Worm (Caenorhabditis elegans) whole organism, young adult: Measurements from ENCODE around the gene Y37E11AL.9.

Experiments used
- B0035.1 ChIP-seq: sonication (generic microtip); optimal IDR thresholded peaks from 2 replicates; lab custom pipeline; 2016; ENCODE audit warnings: missing genetic modification characterization, mild to moderate bottlenecking, missing compliant biosample characterization, missing genotype, missing genetic modification reagents
- B0336.3 ChIP-seq: fragments of 200-800 bp; sonication (Bioruptor generic); IDR thresholded peaks from 2 replicates; pipeline ENCODE4 v1.3.6; 2022; ENCODE audit warnings: missing genetic modification characterization, missing compliant biosample characterization
- C06A6.2 ChIP-seq: fragments of 200-800 bp; sonication (Bioruptor generic); conservative IDR thresholded peaks from 2 replicates; pipeline ENCODE4 v1.3.6; 2022; ENCODE audit warnings: missing genetic modification characterization, missing compliant biosample characterization
- F39B2.1 ChIP-seq: fragments of 200-800 bp; sonication (Bioruptor generic); IDR thresholded peaks from 2 replicates; pipeline ENCODE4 v1.3.6; 2022; ENCODE audit warnings: missing genetic modification reagents, missing genetic modification characterization, missing compliant biosample characterization
- F49E8.2 ChIP-seq: sonication (generic microtip); optimal IDR thresholded peaks from 3 replicates; lab custom pipeline; 2017; ENCODE audit warnings: missing genetic modification characterization, mild to moderate bottlenecking, missing compliant biosample characterization, antibody characterized with exemption, moderate library complexity; ENCODE audit not compliant: insufficient read depth
- F52B5.7 ChIP-seq: sonication (generic microtip); optimal IDR thresholded peaks from 2 replicates; lab custom pipeline; 2016; ENCODE audit warnings: mild to moderate bottlenecking, missing genetic modification characterization, missing compliant biosample characterization
- K11D2.4 ChIP-seq: fragments of 200-800 bp; sonication (Bioruptor generic); IDR thresholded peaks from 2 replicates; pipeline ENCODE4 v1.3.6; 2022; ENCODE audit warnings: missing genetic modification reagents, missing genetic modification characterization, missing compliant biosample characterization
- T07F8.4 ChIP-seq: sonication (generic microtip); optimal IDR thresholded peaks from 2 replicates; lab custom pipeline; 2016; ENCODE audit warnings: mild to moderate bottlenecking, missing genetic modification characterization, moderate library complexity, missing compliant biosample characterization
- T26A5.8 ChIP-seq: sonication (generic microtip); optimal IDR thresholded peaks from 2 replicates; lab custom pipeline; 2016; ENCODE audit warnings: missing genetic modification characterization, missing compliant biosample characterization
- Y53F4B.3 ChIP-seq: fragments of 200-800 bp; sonication (Bioruptor generic); IDR thresholded peaks from 2 replicates; pipeline ENCODE4 v1.3.6; 2022; ENCODE audit warnings: missing genetic modification reagents, missing genetic modification characterization, missing compliant biosample characterization
- Y53G8AR.9 ChIP-seq: fragments of 200-800 bp; sonication (Bioruptor generic); conservative IDR thresholded peaks from 2 replicates; pipeline ENCODE4 v1.3.6; 2022; ENCODE audit warnings: missing genetic modification reagents, missing genetic modification characterization, missing compliant biosample characterization
- attf-5 ChIP-seq: fragments of 200-800 bp; sonication (Bioruptor generic); optimal IDR thresholded peaks from 2 replicates; lab custom pipeline; 2018; ENCODE audit warnings: mild to moderate bottlenecking, missing genetic modification characterization, missing compliant biosample characterization
- cebp-1 ChIP-seq, 2 experiments: fragments of 200-800 bp in 1 of 2; sonication (Bioruptor generic) in 1 of 2; sonication (generic microtip) in 1 of 2; IDR thresholded peaks in 1 of 2; optimal IDR thresholded peaks in 1 of 2; 2 replicates each; pipeline versions ENCODE4 v1.3.6 to Lab custom; 2017 to 2022; ENCODE audit warnings: missing compliant biosample characterization in 2 of 2, missing genetic modification characterization in 2 of 2, mild to moderate bottlenecking in 1 of 2, missing genetic modification reagents in 1 of 2, moderate library complexity in 1 of 2
- ceh-40 ChIP-seq: fragments of 200-800 bp; sonication (Bioruptor generic); IDR thresholded peaks from 2 replicates; pipeline ENCODE4 v1.3.6; 2022; ENCODE audit warnings: missing genetic modification characterization, missing compliant biosample characterization
- ceh-79 ChIP-seq: sonication (generic microtip); optimal IDR thresholded peaks from 2 replicates; lab custom pipeline; 2017; ENCODE audit warnings: mild to moderate bottlenecking, missing genetic modification characterization, missing compliant biosample characterization
- dox-1 ChIP-seq: fragments of 200-800 bp; sonication (Bioruptor generic); IDR thresholded peaks from 2 replicates; pipeline ENCODE4 v1.3.6; 2022; ENCODE audit warnings: missing genetic modification reagents, missing genetic modification characterization, missing compliant biosample characterization
- dpl-1 ChIP-seq: fragments of 150-350 bp; optimal IDR thresholded peaks from 2 replicates; lab custom pipeline; 2014; ENCODE audit warnings: missing biosample characterization, missing genetic modification reagents, missing genetic modification characterization
- egrh-3 ChIP-seq: fragments of 200-800 bp; sonication (Bioruptor generic); IDR thresholded peaks from 2 replicates; pipeline ENCODE4 v1.3.6; 2022; ENCODE audit warnings: missing genetic modification reagents, missing genetic modification characterization, missing compliant biosample characterization
- hlh-26 ChIP-seq: fragments of 200-800 bp; sonication (Bioruptor generic); conservative IDR thresholded peaks from 2 replicates; pipeline ENCODE4 v1.3.6; 2022; ENCODE audit warnings: missing genetic modification reagents, missing genetic modification characterization, missing compliant biosample characterization
- hmg-1.2 ChIP-seq: fragments of 200-800 bp; sonication (Bioruptor generic); IDR thresholded peaks from 2 replicates; pipeline ENCODE4 v1.3.6; 2022; ENCODE audit warnings: missing genetic modification reagents, missing genetic modification characterization, missing compliant biosample characterization
- hsf-1 ChIP-seq: fragments of 200-800 bp; sonication (Bioruptor generic); IDR thresholded peaks from 2 replicates; pipeline ENCODE4 v1.3.6; 2022; ENCODE audit warnings: missing genetic modification reagents, missing genetic modification characterization, missing compliant biosample characterization
- lin-26 ChIP-seq: fragments of 200-800 bp; sonication (Bioruptor generic); IDR thresholded peaks from 2 replicates; pipeline ENCODE4 v1.3.6; 2022; ENCODE audit warnings: missing genetic modification reagents, missing genetic modification characterization, missing compliant biosample characterization
- lin-35 ChIP-seq, 3 experiments: fragments of 150-350 bp in 2 of 3; sonication (generic microtip) in 1 of 3; optimal IDR thresholded peaks; 2 replicates each; lab custom pipeline; 2014 to 2018; ENCODE audit warnings: missing biosample characterization in 3 of 3, missing genetic modification characterization in 3 of 3, missing genetic modification reagents in 3 of 3
- lin-40 ChIP-seq: sonication (generic microtip); optimal IDR thresholded peaks from 2 replicates; lab custom pipeline; 2016; ENCODE audit warnings: missing genetic modification characterization, mild to moderate bottlenecking, missing compliant biosample characterization, missing genotype, missing genetic modification reagents
- lin-54 ChIP-seq: fragments of 200-800 bp; sonication (Bioruptor generic); optimal IDR thresholded peaks from 2 replicates; lab custom pipeline; 2018; ENCODE audit warnings: mild to moderate bottlenecking, missing genetic modification characterization, missing compliant biosample characterization
- lir-1 ChIP-seq: fragments of 200-800 bp; sonication (Bioruptor generic); conservative IDR thresholded peaks from 2 replicates; pipeline ENCODE4 v1.3.6; 2022; ENCODE audit warnings: missing genetic modification reagents, missing genetic modification characterization, missing compliant biosample characterization
- madf-8 ChIP-seq: fragments of 200-800 bp; sonication (Bioruptor generic); conservative IDR thresholded peaks from 2 replicates; pipeline ENCODE4 v1.3.6; 2022; ENCODE audit warnings: missing genetic modification reagents, missing genetic modification characterization, missing compliant biosample characterization
- mcd-1 ChIP-seq: fragments of 200-800 bp; sonication (Bioruptor generic); IDR thresholded peaks from 2 replicates; pipeline ENCODE4 v1.3.6; 2022; ENCODE audit warnings: missing genetic modification reagents, missing genetic modification characterization, missing compliant biosample characterization
- nfyb-1 ChIP-seq: fragments of 200-800 bp; sonication (Bioruptor generic); IDR thresholded peaks from 2 replicates; pipeline ENCODE4 v1.3.6; 2022; ENCODE audit warnings: missing genetic modification reagents, missing genetic modification characterization, missing compliant biosample characterization
- nhr-27 ChIP-seq: fragments of 200-800 bp; sonication (Bioruptor generic); optimal IDR thresholded peaks from 2 replicates; lab custom pipeline; 2018; ENCODE audit warnings: mild to moderate bottlenecking, missing genetic modification characterization, moderate library complexity, missing compliant biosample characterization
- nhr-80 ChIP-seq: sonication (generic microtip); optimal IDR thresholded peaks from 2 replicates; lab custom pipeline; 2016; ENCODE audit warnings: missing genetic modification characterization, missing compliant biosample characterization
- rcor-1 ChIP-seq: fragments of 200-800 bp; sonication (Bioruptor generic); IDR thresholded peaks from 2 replicates; pipeline ENCODE4 v1.3.6; 2022; ENCODE audit warnings: missing genetic modification reagents, missing genetic modification characterization, missing compliant biosample characterization
- repo-1 ChIP-seq: sonication (generic microtip); optimal IDR thresholded peaks from 2 replicates; lab custom pipeline; 2017; ENCODE audit warnings: mild to moderate bottlenecking, missing genetic modification characterization, missing compliant biosample characterization
- rpc-1 ChIP-seq, 2 experiments: fragments of 150-350 bp in 1 of 2; sonication (generic microtip) in 1 of 2; optimal IDR thresholded peaks; 2 replicates each; lab custom pipeline; 2014 to 2018; ENCODE audit warnings: missing biosample characterization in 1 of 2, missing genetic modification characterization in 1 of 2, missing genetic modification reagents in 1 of 2, missing genotype in 1 of 2
- sea-2 ChIP-seq: fragments of 200-800 bp; sonication (Bioruptor generic); IDR thresholded peaks from 2 replicates; pipeline ENCODE4 v1.3.6; 2022; ENCODE audit warnings: missing genetic modification characterization, missing compliant biosample characterization
- tlf-1 ChIP-seq: fragments of 200-800 bp; sonication (Bioruptor generic); optimal IDR thresholded peaks from 2 replicates; lab custom pipeline; 2018; ENCODE audit warnings: mild to moderate bottlenecking, missing genetic modification characterization, missing compliant biosample characterization
- xnd-1 ChIP-seq: sonication (generic microtip); optimal IDR thresholded peaks from 2 replicates; lab custom pipeline; 2016; ENCODE audit warnings: missing genotype, missing genetic modification reagents, missing genetic modification characterization, missing compliant biosample characterization
- zfh-2 ChIP-seq: fragments of 200-800 bp; sonication (Bioruptor generic); conservative IDR thresholded peaks from 2 replicates; pipeline ENCODE4 v1.3.6; 2022; ENCODE audit warnings: missing genetic modification reagents, missing genetic modification characterization, missing compliant biosample characterization
- ztf-22 ChIP-seq: fragments of 200-800 bp; sonication (Bioruptor generic); optimal IDR thresholded peaks from 2 replicates; lab custom pipeline; 2018; ENCODE audit warnings: mild to moderate bottlenecking, missing genetic modification characterization, moderate library complexity, missing compliant biosample characterization
- ztf-25 ChIP-seq: fragments of 200-800 bp; sonication (Bioruptor generic); IDR thresholded peaks from 2 replicates; pipeline ENCODE4 v1.3.6; 2022; ENCODE audit warnings: missing genetic modification reagents, missing genetic modification characterization, missing compliant biosample characterization
- ztf-26 ChIP-seq: sonication (generic microtip); optimal IDR thresholded peaks from 2 replicates; lab custom pipeline; 2017; ENCODE audit warnings: missing genetic modification characterization, missing compliant biosample characterization
- ztf-28 ChIP-seq: fragments of 200-800 bp; sonication (Bioruptor generic); IDR thresholded peaks from 2 replicates; pipeline ENCODE4 v1.3.6; 2022; ENCODE audit warnings: missing genetic modification reagents, missing genetic modification characterization, missing compliant biosample characterization

The Y37E11AL.9 gene

DNA sequence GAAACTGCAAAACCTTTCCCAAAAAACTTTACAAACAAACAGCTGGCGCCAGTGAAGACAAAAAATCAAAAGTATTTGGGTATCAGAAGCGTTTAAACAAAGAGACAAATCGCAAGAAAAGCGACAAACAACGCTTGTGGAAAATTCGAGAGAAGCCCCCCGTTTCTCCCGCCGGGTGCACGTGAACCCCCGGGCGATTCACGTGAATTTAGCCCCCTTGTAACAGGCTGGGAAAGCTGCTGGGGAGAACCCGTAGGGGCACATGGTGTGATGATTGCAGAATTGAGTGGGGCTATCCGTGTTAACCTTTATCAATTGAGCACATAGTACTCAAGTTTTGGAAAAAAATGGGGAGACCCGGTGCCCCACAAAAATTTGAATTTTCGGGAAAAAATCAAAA, 46.2 kb downstream of the Y37E11AL.9 start (continued):
- TF ChIP-seq tlf-1 (no peak), hsf-1 (GFP tag; lab: Robert Waterston, UW) (peak; percentile 62; the same call in 1 of the 2 replicates), T07F8.4 (tag; lab: Kevin White, UChicago) (no peak), repo-1 (no peak), B0336.3 (GFP tag; lab: Robert Waterston, UW) (0 out of 2 replicates have a peak, but pooled peaks have one; percentile 23), zfh-2 (GFP tag; lab: Robert Waterston, UW) (peak; percentile 70), hlh-26 (GFP tag; lab: Robert Waterston, UW) (no peak), mcd-1 (GFP tag; lab: Robert Waterston, UW) (no peak), ceh-40 (GFP tag; lab: Robert Waterston, UW) (no peak), ceh-79 (tag; lab: Kevin White, UChicago) (no peak), F39B2.1 (GFP tag; lab: Robert Waterston, UW) (no peak), madf-8 (GFP tag; lab: Robert Waterston, UW) (no peak), lin-26 (GFP tag; lab: Robert Waterston, UW) (peak; percentile 66; the same call in 1 of the 2 replicates), cebp-1 (GFP tag; IDR thresholded peaks at IDR 0.05; lab: Robert Waterston, UW) (no peak), cebp-1 (tag; optimal IDR thresholded peaks at IDR 0.05; lab: Kevin White, UChicago) (no peak), nhr-27 (tag; lab: Kevin White, UChicago) (no peak), nfyb-1 (GFP tag; lab: Robert Waterston, UW) (no peak), attf-5 (GFP tag; lab: Kevin White, UChicago) (no peak), egrh-3 (GFP tag; lab: Robert Waterston, UW) (no peak), T26A5.8 (tag; lab: Kevin White, UChicago) (no peak)

- TF ChIP-seq rpc-1 (optimal IDR thresholded peaks at IDR 0.05; lab: Kevin White, UChicago) (no peak), rpc-1 (tag; optimal IDR thresholded peaks at IDR 0.05; lab: Kevin White, UChicago) (no peak), dox-1 (GFP tag; lab: Robert Waterston, UW) (0 out of 2 replicates have a peak, but pooled peaks have one; percentile 21), Y53G8AR.9 (GFP tag; lab: Robert Waterston, UW) (no peak; the same call in 1 of the 2 replicates), B0035.1 (tag; lab: Kevin White, UChicago) (no peak), mcd-1 (GFP tag; lab: Robert Waterston, UW) (0 out of 2 replicates have a peak, but pooled peaks have one; percentile 10), cebp-1 (GFP tag; IDR thresholded peaks at IDR 0.05; lab: Robert Waterston, UW) (no peak), cebp-1 (tag; optimal IDR thresholded peaks at IDR 0.05; lab: Kevin White, UChicago) (peak; percentile 14), ztf-26 (tag; lab: Kevin White, UChicago) (peak; percentile 28), K11D2.4 (GFP tag; lab: Robert Waterston, UW) (no peak), Y53F4B.3 (GFP tag; lab: Robert Waterston, UW) (no peak), lin-40 (tag; lab: Kevin White, UChicago) (peak; percentile 56), ztf-22 (GFP tag; lab: Kevin White, UChicago) (no peak), nhr-80 (tag; lab: Kevin White, UChicago) (peak; percentile 25), hmg-1.2 (GFP tag; lab: Robert Waterston, UW) (peak; percentile 98)
These were observed 47.0 kb downstream of the Y37E11AL.9 start for ce11 chrIV:3653420-3653823.

- no peak for TF ChIP-seq rcor-1 (GFP tag; lab: Robert Waterston, UW)
- no peak for TF ChIP-seq ztf-25 (GFP tag; lab: Robert Waterston, UW)
- TF ChIP-seq lin-35 (GFP tag; optimal IDR thresholded peaks at IDR 0.05; lab: Kevin White, UChicago): no peak
- TF ChIP-seq lir-1 (GFP tag; lab: Robert Waterston, UW): no peak
- TF ChIP-seq dpl-1 (GFP tag; lab: Kevin White, UChicago): no peak
- no peak for TF ChIP-seq sea-2
- no peak for TF ChIP-seq T26A5.8 (tag; lab: Kevin White, UChicago)
- no peak for TF ChIP-seq F52B5.7 (tag; lab: Kevin White, UChicago)
- TF ChIP-seq xnd-1: no peak
- TF ChIP-seq lin-54 (GFP tag; lab: Kevin White, UChicago): no peak
- TF ChIP-seq F49E8.2 (tag; lab: Kevin White, UChicago): no peak
- no peak for TF ChIP-seq C06A6.2
- TF ChIP-seq ztf-28: no peak
These were observed 47.6 kb downstream of the Y37E11AL.9 start for ce11 chrIV:3652784-3653383.
